Fruit fly (Drosophila melanogaster) whole organism, embryonic: ENCODE results near the gene tth.

Experiments
- Asciz ChIP-seq: fragments of 200-800 bp; sonication (Bioruptor generic); optimal IDR thresholded peaks from 2 replicates; lab custom pipeline; 2017; ENCODE audit warnings: missing biosample characterization, mild to moderate bottlenecking, missing genetic modification characterization, missing genetic modification reagents
- Atf6 ChIP-seq: fragments of 200-800 bp; sonication (Bioruptor generic); IDR thresholded peaks from 2 replicates; pipeline ENCODE4 v1.3.6; 2022; ENCODE audit warnings: missing biosample characterization, missing genetic modification characterization
- BtbVII ChIP-seq: fragments of 200-800 bp; sonication (Bioruptor generic); optimal IDR thresholded peaks from 3 replicates; lab custom pipeline; 2017; ENCODE audit warnings: missing biosample characterization, mild to moderate bottlenecking, missing genetic modification characterization
- CG10274 ChIP-seq: fragments of 200-800 bp; sonication (Bioruptor generic); optimal IDR thresholded peaks from 3 replicates; lab custom pipeline; 2017; ENCODE audit warnings: missing biosample characterization, mild to moderate bottlenecking, missing genetic modification characterization
- CG10462 ChIP-seq: fragments of 200-800 bp; sonication (Bioruptor generic); optimal IDR thresholded peaks from 2 replicates; lab custom pipeline; 2016; ENCODE audit warnings: missing biosample characterization, missing genetic modification characterization
- CG10654 ChIP-seq: fragments of 200-800 bp; sonication (Bioruptor generic); optimal IDR thresholded peaks from 2 replicates; lab custom pipeline; 2016; ENCODE audit warnings: missing biosample characterization, missing genetic modification characterization
- CG10979 ChIP-seq: fragments of 200-800 bp; sonication (Bioruptor generic); optimal IDR thresholded peaks from 2 replicates; lab custom pipeline; 2018; ENCODE audit warnings: missing biosample characterization, mild to moderate bottlenecking, missing genetic modification characterization, moderate library complexity
- CG11560 ChIP-seq: fragments of 200-800 bp; sonication (Bioruptor generic); IDR thresholded peaks from 3 replicates; pipeline ENCODE4 v1.3.6; 2022; ENCODE audit warnings: missing biosample characterization, missing genetic modification characterization
- CG11695 ChIP-seq: fragments of 200-800 bp; sonication (Bioruptor generic); IDR thresholded peaks from 3 replicates; pipeline ENCODE4 v1.3.6; 2022; ENCODE audit warnings: missing biosample characterization, missing genetic modification characterization
- CG12299 ChIP-seq: fragments of 200-800 bp; sonication (Bioruptor generic); optimal IDR thresholded peaks from 2 replicates; lab custom pipeline; 2018; ENCODE audit warnings: missing biosample characterization, mild to moderate bottlenecking, missing genetic modification characterization
- CG12391 ChIP-seq: fragments of 200-800 bp; sonication (Bioruptor generic); optimal IDR thresholded peaks from 3 replicates; lab custom pipeline; 2018; ENCODE audit warnings: missing biosample characterization, mild to moderate bottlenecking, missing genetic modification characterization, moderate library complexity
- CG12659 ChIP-seq: fragments of 200-800 bp; sonication (Bioruptor generic); optimal IDR thresholded peaks from 3 replicates; lab custom pipeline; 2017; ENCODE audit warnings: mild to moderate bottlenecking, missing biosample characterization, missing genetic modification reagents, missing genetic modification characterization
- CG13123 ChIP-seq: fragments of 200-800 bp; sonication (Bioruptor generic); optimal IDR thresholded peaks from 2 replicates; lab custom pipeline; 2016; ENCODE audit warnings: missing biosample characterization, missing genetic modification characterization
- CG1603 ChIP-seq: fragments of 200-800 bp; sonication (Bioruptor generic); optimal IDR thresholded peaks from 2 replicates; lab custom pipeline; 2019; ENCODE audit warnings: missing biosample characterization, mild to moderate bottlenecking, missing genetic modification characterization, moderate library complexity
- CG16815 ChIP-seq: fragments of 200-800 bp; sonication (Bioruptor generic); optimal IDR thresholded peaks from 3 replicates; lab custom pipeline; 2017; ENCODE audit warnings: missing biosample characterization, mild to moderate bottlenecking, missing genetic modification characterization
- CG17328 ChIP-seq: fragments of 200-800 bp; sonication (Bioruptor generic); IDR thresholded peaks from 2 replicates; pipeline ENCODE4 v1.3.6; 2022; ENCODE audit warnings: missing biosample characterization, missing genetic modification characterization
- CG17829 ChIP-seq: fragments of 200-800 bp; optimal IDR thresholded peaks from 2 replicates; lab custom pipeline; 2019; ENCODE audit warnings: missing biosample characterization, mild to moderate bottlenecking, missing genetic modification characterization, moderate library complexity
- CG18262 ChIP-seq: fragments of 200-800 bp; optimal IDR thresholded peaks from 3 replicates; lab custom pipeline; 2019; ENCODE audit warnings: missing biosample characterization, mild to moderate bottlenecking, missing genetic modification characterization, moderate library complexity
- CG1832 ChIP-seq: fragments of 200-800 bp; sonication (Bioruptor generic); optimal IDR thresholded peaks from 2 replicates; lab custom pipeline; 2017; ENCODE audit warnings: missing biosample characterization, mild to moderate bottlenecking, missing genetic modification characterization, inconsistent platforms
- CG3065 ChIP-seq: fragments of 200-800 bp; sonication (Bioruptor generic); optimal IDR thresholded peaks from 2 replicates; lab custom pipeline; 2016; ENCODE audit warnings: missing biosample characterization, missing genetic modification characterization
- CG32767 ChIP-seq: fragments of 200-800 bp; sonication (Bioruptor generic); IDR thresholded peaks from 2 replicates; pipeline ENCODE4 v1.3.6; 2022; ENCODE audit warnings: missing biosample characterization, missing genetic modification characterization
- CG34422 ChIP-seq: fragments of 200-800 bp; sonication (Bioruptor generic); IDR thresholded peaks from 3 replicates; pipeline ENCODE4 v1.3.6; 2022; ENCODE audit warnings: missing biosample characterization, missing genetic modification characterization
- CG3995 ChIP-seq: fragments of 200-800 bp; sonication (Bioruptor generic); optimal IDR thresholded peaks from 3 replicates; lab custom pipeline; 2016; ENCODE audit warnings: missing biosample characterization, missing genetic modification characterization
- CG43689 ChIP-seq: fragments of 200-800 bp; sonication (Bioruptor generic); IDR thresholded peaks from 2 replicates; pipeline ENCODE4 v1.3.6; 2022; ENCODE audit warnings: missing biosample characterization, missing genetic modification characterization
- CG6689 ChIP-seq: fragments of 200-800 bp; sonication (Bioruptor generic); IDR thresholded peaks from 2 replicates; pipeline ENCODE4 v1.3.6; 2022; ENCODE audit warnings: missing biosample characterization, missing genetic modification characterization
- CG9876 ChIP-seq: fragments of 200-800 bp; sonication (Bioruptor generic); optimal IDR thresholded peaks from 2 replicates; lab custom pipeline; 2016; ENCODE audit warnings: missing biosample characterization, missing genetic modification characterization
- CrebB ChIP-seq: fragments of 200-800 bp; sonication (Bioruptor generic); optimal IDR thresholded peaks from 3 replicates; lab custom pipeline; 2018; ENCODE audit warnings: missing biosample characterization, mild to moderate bottlenecking, missing genetic modification characterization
- Dek ChIP-seq: fragments of 200-800 bp; sonication (Bioruptor generic); optimal IDR thresholded peaks from 3 replicates; lab custom pipeline; 2019; ENCODE audit warnings: missing biosample characterization, mild to moderate bottlenecking, missing genetic modification characterization, moderate library complexity
- Gug ChIP-seq: fragments of 200-800 bp; sonication (Bioruptor generic); IDR thresholded peaks from 4 replicates; pipeline ENCODE4 v1.3.6; 2022; ENCODE audit warnings: missing biosample characterization, missing genetic modification characterization
- NC2α ChIP-seq: fragments of 200-800 bp; sonication (Bioruptor generic); optimal IDR thresholded peaks from 2 replicates; lab custom pipeline; 2016; ENCODE audit warnings: missing biosample characterization, missing genetic modification characterization
- Nf-YC ChIP-seq: fragments of 200-800 bp; optimal IDR thresholded peaks from 3 replicates; lab custom pipeline; 2019; ENCODE audit warnings: missing biosample characterization, mild to moderate bottlenecking, missing genetic modification characterization, moderate library complexity
- abd-A ChIP-seq: fragments of 200-800 bp; sonication (Bioruptor generic); optimal IDR thresholded peaks from 3 replicates; lab custom pipeline; 2019; ENCODE audit warnings: missing biosample characterization, mild to moderate bottlenecking, missing genetic modification characterization, moderate library complexity
- cwo ChIP-seq: fragments of 200-800 bp; sonication (Bioruptor generic); optimal IDR thresholded peaks from 3 replicates; lab custom pipeline; 2017; ENCODE audit warnings: missing biosample characterization, missing genetic modification characterization, mild to moderate bottlenecking, moderate library complexity, missing genetic modification reagents
- dan ChIP-seq: fragments of 200-800 bp; sonication (Bioruptor generic); IDR thresholded peaks from 2 replicates; pipeline ENCODE4 v1.3.6; 2022; ENCODE audit warnings: missing biosample characterization, missing genetic modification characterization
- en ChIP-seq: fragments of 200-800 bp; sonication (Bioruptor generic); optimal IDR thresholded peaks from 2 replicates; lab custom pipeline; 2016; ENCODE audit warnings: missing biosample characterization, missing genetic modification characterization
- eyg ChIP-seq: fragments of 200-800 bp; sonication (Bioruptor generic); optimal IDR thresholded peaks from 3 replicates; lab custom pipeline; 2016; ENCODE audit warnings: missing biosample characterization, missing genetic modification characterization
- fd102C ChIP-seq: fragments of 200-800 bp; sonication (Bioruptor generic); optimal IDR thresholded peaks from 2 replicates; lab custom pipeline; 2018; ENCODE audit warnings: missing biosample characterization, mild to moderate bottlenecking, missing genetic modification characterization, moderate library complexity
- fu2 ChIP-seq: fragments of 200-800 bp; sonication (Bioruptor generic); optimal IDR thresholded peaks from 2 replicates; lab custom pipeline; 2016; ENCODE audit warnings: missing biosample characterization, missing genetic modification characterization
- gce ChIP-seq: fragments of 200-800 bp; sonication (Bioruptor generic); IDR thresholded peaks from 3 replicates; pipeline ENCODE4 v1.3.6; 2022; ENCODE audit warnings: missing biosample characterization, missing genetic modification characterization
- kah ChIP-seq: fragments of 200-800 bp; sonication (Bioruptor generic); optimal IDR thresholded peaks from 2 replicates; lab custom pipeline; 2018; ENCODE audit warnings: missing biosample characterization, mild to moderate bottlenecking, missing genetic modification characterization
- ken ChIP-seq: fragments of 200-800 bp; sonication (Bioruptor generic); IDR thresholded peaks from 3 replicates; pipeline ENCODE4 v1.3.6; 2022; ENCODE audit warnings: missing biosample characterization, missing genetic modification characterization
- luna ChIP-seq: fragments of 200-800 bp; sonication (Bioruptor generic); optimal IDR thresholded peaks from 2 replicates; lab custom pipeline; 2016; ENCODE audit warnings: missing biosample characterization, missing genetic modification characterization
- odd ChIP-seq: fragments of 200-800 bp; sonication (Bioruptor generic); optimal IDR thresholded peaks from 2 replicates; lab custom pipeline; 2017; ENCODE audit warnings: missing biosample characterization, mild to moderate bottlenecking, missing genetic modification characterization
- pita ChIP-seq: fragments of 200-800 bp; sonication (Bioruptor generic); optimal IDR thresholded peaks from 2 replicates; lab custom pipeline; 2017; ENCODE audit warnings: missing biosample characterization, mild to moderate bottlenecking, missing genetic modification characterization
- sisA ChIP-seq: fragments of 200-800 bp; sonication (Bioruptor generic); IDR thresholded peaks from 2 replicates; pipeline ENCODE4 v1.3.6; 2022; ENCODE audit warnings: missing biosample characterization, missing genetic modification characterization
- slbo ChIP-seq: fragments of 200-800 bp; sonication (Bioruptor generic); IDR thresholded peaks from 2 replicates; pipeline ENCODE4 v1.3.6; 2022; ENCODE audit warnings: missing biosample characterization, missing genetic modification characterization
- sqz ChIP-seq: fragments of 200-800 bp; sonication (Bioruptor generic); optimal IDR thresholded peaks from 3 replicates; lab custom pipeline; 2018; ENCODE audit warnings: missing biosample characterization, mild to moderate bottlenecking, missing genetic modification characterization
- tap ChIP-seq: fragments of 200-800 bp; optimal IDR thresholded peaks from 3 replicates; lab custom pipeline; 2019; ENCODE audit warnings: missing biosample characterization, mild to moderate bottlenecking, missing genetic modification characterization, moderate library complexity
- tgo ChIP-seq: fragments of 200-800 bp; sonication (Bioruptor generic); IDR thresholded peaks from 3 replicates; pipeline ENCODE4 v1.3.6; 2022; ENCODE audit warnings: missing biosample characterization, missing genetic modification characterization
- ttk ChIP-seq: fragments of 200-800 bp; sonication (Bioruptor generic); IDR thresholded peaks from 2 replicates; pipeline ENCODE4 v2.1.2; 2022; ENCODE audit warnings: missing biosample characterization, missing genetic modification characterization

The tth gene

DNA sequence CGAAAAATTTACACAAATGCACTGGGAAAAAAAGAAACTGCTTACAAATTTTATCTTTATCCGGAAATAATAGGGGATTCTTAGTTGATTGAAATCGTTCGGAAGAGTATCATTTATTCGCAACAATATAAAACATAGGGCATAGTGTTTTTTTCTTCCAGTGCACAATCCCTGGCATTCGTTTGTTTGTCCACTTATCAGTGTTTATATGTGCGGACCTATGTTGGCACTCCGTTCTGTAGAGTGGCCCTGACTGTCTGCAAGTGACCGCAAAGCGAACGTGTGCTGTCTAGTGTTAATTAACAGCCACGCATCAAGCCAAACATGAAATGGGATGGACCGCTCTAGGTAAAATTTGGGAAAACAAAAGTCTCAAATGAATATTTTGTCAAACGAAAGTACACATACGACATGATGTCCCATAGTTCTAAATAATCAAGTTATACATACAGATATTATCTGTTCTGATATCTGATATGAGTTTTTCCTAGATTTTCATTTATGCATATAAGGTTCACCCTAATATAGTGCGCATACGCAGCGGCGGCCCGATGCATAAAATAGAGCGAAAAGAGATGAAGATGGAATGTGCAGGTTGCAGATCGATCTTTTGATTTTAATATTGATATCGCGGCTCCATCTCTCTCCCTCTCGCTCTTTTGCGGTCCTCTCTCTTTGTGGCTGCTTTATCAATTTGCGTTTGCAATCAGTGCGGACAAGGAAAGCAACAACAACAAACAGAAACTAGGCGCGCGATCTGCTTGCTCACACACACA, 24.9 kb upstream of the tth start (continued):
- TF ChIP-seq BtbVII (GFP tag; lab: Kevin White, UChicago), result peak; percentile 88
- peak; percentile 89 for TF ChIP-seq sqz (GFP tag; lab: Kevin White, UChicago)
- TF ChIP-seq CG12391 (tag; lab: Kevin White, UChicago), result peak; percentile 92
- TF ChIP-seq CG34422, result peak; percentile 93
- TF ChIP-seq CG10462 (GFP tag; lab: Kevin White, UChicago), result peak; percentile 90
- TF ChIP-seq luna, result peak; percentile 93
- TF ChIP-seq CG9876 (GFP tag; lab: Kevin White, UChicago), result peak; percentile 92
- peak; percentile 91 for TF ChIP-seq ken
- TF ChIP-seq CG13123 (GFP tag; lab: Kevin White, UChicago), result peak; percentile 87
- peak; percentile 84 for TF ChIP-seq odd (GFP tag; lab: Kevin White, UChicago)
- TF ChIP-seq gce (GFP tag; lab: Robert Waterston, UW), result peak; percentile 81
- TF ChIP-seq CG18262 (tag; lab: Kevin White, UChicago), result peak; percentile 90
- TF ChIP-seq tap (tag; lab: Kevin White, UChicago), result peak; percentile 88
- peak; percentile 91 for TF ChIP-seq ttk (GFP tag; lab: Robert Waterston, UW)
- peak; percentile 84 for TF ChIP-seq CG17829 (tag; lab: Kevin White, UChicago)
- peak; percentile 94 for TF ChIP-seq Dek (tag; lab: Kevin White, UChicago)
- peak; percentile 80 for TF ChIP-seq CrebB (tag; lab: Kevin White, UChicago)
- TF ChIP-seq fu2 (GFP tag; lab: Kevin White, UChicago), result peak; percentile 95
- peak; percentile 86 for TF ChIP-seq cwo
- TF ChIP-seq dan (GFP tag; lab: Robert Waterston, UW), result peak; percentile 69
- TF ChIP-seq CG12299 (tag; lab: Kevin White, UChicago), result peak; percentile 79
- TF ChIP-seq CG17328 (GFP tag; lab: Robert Waterston, UW), result peak; percentile 91
- TF ChIP-seq tgo (GFP tag; lab: Robert Waterston, UW), result peak; percentile 92
- TF ChIP-seq pita (GFP tag; lab: Kevin White, UChicago), result no peak
- TF ChIP-seq abd-A (tag; lab: Kevin White, UChicago), result no peak
- TF ChIP-seq CG1832 (GFP tag; lab: Kevin White, UChicago), result no peak
- TF ChIP-seq NC2α (GFP tag; lab: Kevin White, UChicago), result peak; percentile 72
- TF ChIP-seq Atf6 (GFP tag; lab: Robert Waterston, UW), result peak; percentile 94
- peak; percentile 88 for TF ChIP-seq CG10654 (GFP tag; lab: Kevin White, UChicago)
- TF ChIP-seq fd102C (GFP tag; lab: Kevin White, UChicago), result peak; percentile 58
- peak; percentile 83 for TF ChIP-seq CG10274
- TF ChIP-seq CG16815 (GFP tag; lab: Kevin White, UChicago), result peak; percentile 84
- TF ChIP-seq CG32767 (GFP tag; lab: Robert Waterston, UW), result peak; percentile 90; the same call in 1 of the 2 replicates
- TF ChIP-seq Nf-YC, result peak; percentile 46
- TF ChIP-seq eyg, result peak; percentile 90
- peak; percentile 35 for TF ChIP-seq CG3995 (GFP tag; lab: Kevin White, UChicago)
- peak; percentile 90 for TF ChIP-seq CG6689
- TF ChIP-seq Asciz (GFP tag; lab: Kevin White, UChicago), result peak; percentile 88
- peak; percentile 78 for TF ChIP-seq CG43689 (GFP tag; lab: Robert Waterston, UW)
- TF ChIP-seq slbo, result peak; percentile 97
- peak; percentile 73 for TF ChIP-seq CG3065 (GFP tag; lab: Kevin White, UChicago)
- peak; percentile 91 for TF ChIP-seq CG11695 (GFP tag; lab: Robert Waterston, UW)
- peak; percentile 39 for TF ChIP-seq kah (GFP tag; lab: Kevin White, UChicago)
- peak; percentile 85 for TF ChIP-seq CG11560
- TF ChIP-seq CG1603, result peak; percentile 83
- TF ChIP-seq sisA (GFP tag; lab: Robert Waterston, UW), result peak; percentile 92
- TF ChIP-seq Gug (GFP tag; lab: Robert Waterston, UW), result peak; percentile 91
- TF ChIP-seq CG12659, result peak; percentile 96
- peak; percentile 95 for TF ChIP-seq en (GFP tag; lab: Kevin White, UChicago)
- TF ChIP-seq CG10979, result peak; percentile 89
